Fruit fly (Drosophila melanogaster) whole organism, embryonic: ENCODE results near the gene sau.

Experiments
- CG1024 ChIP-seq: fragments of 200-800 bp; sonication (Bioruptor generic); IDR thresholded peaks from 2 replicates; pipeline ENCODE4 v1.3.6; 2022; ENCODE audit warnings: missing biosample characterization, missing genetic modification characterization
- CG12155 ChIP-seq: fragments of 200-800 bp; sonication (Bioruptor generic); optimal IDR thresholded peaks from 3 replicates; lab custom pipeline; 2016; ENCODE audit warnings: missing biosample characterization, missing genetic modification characterization
- CG12769 ChIP-seq: fragments of 200-800 bp; sonication (Bioruptor generic); optimal IDR thresholded peaks from 2 replicates; lab custom pipeline; 2019; ENCODE audit warnings: missing biosample characterization, mild to moderate bottlenecking, missing genetic modification characterization, moderate library complexity
- CG17829 ChIP-seq: fragments of 200-800 bp; optimal IDR thresholded peaks from 2 replicates; lab custom pipeline; 2019; ENCODE audit warnings: missing biosample characterization, mild to moderate bottlenecking, missing genetic modification characterization, moderate library complexity
- CG2129 ChIP-seq: fragments of 200-800 bp; sonication (Bioruptor generic); IDR thresholded peaks from 2 replicates; pipeline ENCODE4 v1.3.6; 2022; ENCODE audit warnings: missing biosample characterization, missing genetic modification characterization; ENCODE audit not compliant: partially characterized antibody
- CG2712 ChIP-seq: fragments of 200-800 bp; optimal IDR thresholded peaks from 3 replicates; lab custom pipeline; 2019; ENCODE audit warnings: missing biosample characterization, mild to moderate bottlenecking, missing genetic modification characterization, moderate library complexity
- CG3163 ChIP-seq: fragments of 200-800 bp; sonication (Bioruptor generic); optimal IDR thresholded peaks from 3 replicates; lab custom pipeline; 2016; ENCODE audit warnings: missing biosample characterization, missing genetic modification characterization
- CG4424 ChIP-seq: fragments of 200-800 bp; sonication (Bioruptor generic); optimal IDR thresholded peaks from 3 replicates; lab custom pipeline; 2016; ENCODE audit warnings: missing biosample characterization, missing genetic modification characterization
- CG5180 ChIP-seq: fragments of 200-800 bp; sonication (Bioruptor generic); optimal IDR thresholded peaks from 3 replicates; lab custom pipeline; 2017; ENCODE audit warnings: missing biosample characterization, missing genetic modification characterization, mild to moderate bottlenecking, moderate library complexity, missing genetic modification reagents
- CG6254 ChIP-seq: fragments of 200-800 bp; sonication (Bioruptor generic); optimal IDR thresholded peaks from 3 replicates; lab custom pipeline; 2017; ENCODE audit warnings: mild to moderate bottlenecking, missing biosample characterization, missing genetic modification reagents, missing genetic modification characterization
- CG7271 ChIP-seq: fragments of 200-800 bp; sonication (Bioruptor generic); optimal IDR thresholded peaks from 2 replicates; lab custom pipeline; 2018; ENCODE audit warnings: missing biosample characterization, mild to moderate bottlenecking, missing genetic modification characterization, moderate library complexity
- CG8290 ChIP-seq, 3 experiments: fragments of 200-800 bp; sonication (Bioruptor generic); optimal IDR thresholded peaks; 2 replicates each; lab custom pipeline; 2016 to 2019; ENCODE audit warnings: missing biosample characterization in 3 of 3, missing genetic modification characterization in 3 of 3, mild to moderate bottlenecking in 2 of 3, moderate library complexity in 1 of 3
- CG8478 ChIP-seq: fragments of >200 bp; optimal IDR thresholded peaks from 2 replicates; lab custom pipeline; 2018
- Dek ChIP-seq: fragments of 200-800 bp; sonication (Bioruptor generic); optimal IDR thresholded peaks from 3 replicates; lab custom pipeline; 2019; ENCODE audit warnings: missing biosample characterization, mild to moderate bottlenecking, missing genetic modification characterization, moderate library complexity
- E2f2 ChIP-seq: fragments of 200-800 bp; sonication (Bioruptor generic); IDR thresholded peaks from 2 replicates; pipeline ENCODE4 v1.3.6; 2022; ENCODE audit warnings: missing biosample characterization, missing genetic modification characterization
- Ets65A ChIP-seq: fragments of 200-800 bp; sonication (Bioruptor generic); peaks from one replicate; lab custom pipeline; 2016; ENCODE audit warnings: missing biosample characterization, missing genetic modification characterization
- Fer2 ChIP-seq: fragments of 200-800 bp; sonication (Bioruptor generic); optimal IDR thresholded peaks from 2 replicates; lab custom pipeline; 2018; ENCODE audit warnings: missing biosample characterization, mild to moderate bottlenecking, missing genetic modification characterization, moderate library complexity
- HLH54F ChIP-seq: fragments of 200-800 bp; sonication (Bioruptor generic); optimal IDR thresholded peaks from 3 replicates; lab custom pipeline; 2016; ENCODE audit warnings: missing biosample characterization, missing genetic modification characterization
- HLHmδ ChIP-seq: fragments of 200-800 bp; sonication (Bioruptor generic); optimal IDR thresholded peaks from 2 replicates; lab custom pipeline; 2018; ENCODE audit warnings: missing biosample characterization, mild to moderate bottlenecking, missing genetic modification characterization, moderate library complexity
- Hmr ChIP-seq: fragments of 200-800 bp; sonication (Bioruptor generic); optimal IDR thresholded peaks from 3 replicates; lab custom pipeline; 2017; ENCODE audit warnings: mild to moderate bottlenecking, missing biosample characterization, missing genetic modification reagents, missing genetic modification characterization
- Hr78 ChIP-seq, 2 experiments: fragments of 200-800 bp in 1 of 2; fragments of >200 bp in 1 of 2; sonication (Bioruptor generic) in 1 of 2; optimal IDR thresholded peaks; 2 replicates each; lab custom pipeline; 2017 to 2019; ENCODE audit warnings: missing biosample characterization in 2 of 2, missing genetic modification characterization in 2 of 2, mild to moderate bottlenecking in 1 of 2, moderate library complexity in 1 of 2
- NK7.1 ChIP-seq: fragments of 200-800 bp; sonication (Bioruptor generic); optimal IDR thresholded peaks from 3 replicates; lab custom pipeline; 2016; ENCODE audit warnings: missing biosample characterization, missing genetic modification characterization
- Nf-YB ChIP-seq: fragments of 200-800 bp; sonication (Bioruptor generic); optimal IDR thresholded peaks from 3 replicates; lab custom pipeline; 2019; ENCODE audit warnings: missing biosample characterization, mild to moderate bottlenecking, missing genetic modification characterization, moderate library complexity
- Pdp1 ChIP-seq, 2 experiments: fragments of 200-800 bp; sonication (Bioruptor generic); optimal IDR thresholded peaks; 3 replicates each; lab custom pipeline; 2016; ENCODE audit warnings: missing biosample characterization in 2 of 2, missing genetic modification characterization in 2 of 2, mild to moderate bottlenecking in 1 of 2, moderate library complexity in 1 of 2
- Trl ChIP-seq, 3 experiments: fragments of >200 bp in 2 of 3; fragments of 200-800 bp in 1 of 3; sonication (Bioruptor generic) in 1 of 3; optimal IDR thresholded peaks; 2 replicates in 1 of 3; 3 replicates in 2 of 3; lab custom pipeline; 2016 to 2017; ENCODE audit warnings: missing biosample characterization in 1 of 3, missing genetic modification characterization in 1 of 3
- abd-A ChIP-seq: fragments of 200-800 bp; sonication (Bioruptor generic); optimal IDR thresholded peaks from 3 replicates; lab custom pipeline; 2019; ENCODE audit warnings: missing biosample characterization, mild to moderate bottlenecking, missing genetic modification characterization, moderate library complexity
- amos ChIP-seq: fragments of 200-800 bp; sonication (Bioruptor generic); IDR thresholded peaks from 2 replicates; pipeline ENCODE4 v1.3.6; 2022; ENCODE audit warnings: missing biosample characterization, missing genetic modification characterization; ENCODE audit not compliant: partially characterized antibody
- bsh ChIP-seq, 2 experiments: fragments of 200-800 bp; sonication (Bioruptor generic); optimal IDR thresholded peaks; 2 replicates each; lab custom pipeline; 2017 to 2018; ENCODE audit warnings: mild to moderate bottlenecking in 2 of 2, missing biosample characterization in 2 of 2, missing genetic modification characterization in 2 of 2, moderate library complexity in 1 of 2
- cas ChIP-seq: fragments of 200-800 bp; sonication (Bioruptor generic); IDR thresholded peaks from 2 replicates; pipeline ENCODE4 v1.3.6; 2022; ENCODE audit warnings: missing biosample characterization, missing genetic modification characterization
- cg ChIP-seq: fragments of 200-800 bp; sonication (Bioruptor generic); optimal IDR thresholded peaks from 3 replicates; lab custom pipeline; 2019; ENCODE audit warnings: missing biosample characterization, mild to moderate bottlenecking, missing genetic modification characterization, moderate library complexity
- grn ChIP-seq: fragments of 200-800 bp; sonication (Bioruptor generic); optimal IDR thresholded peaks from 3 replicates; lab custom pipeline; 2017; ENCODE audit warnings: missing biosample characterization, missing genetic modification characterization
- gro ChIP-seq: fragments of 200-800 bp; sonication (Bioruptor generic); optimal IDR thresholded peaks from 2 replicates; lab custom pipeline; 2016; ENCODE audit warnings: missing biosample characterization, missing genetic modification characterization
- gsb ChIP-seq: fragments of 200-800 bp; sonication (Bioruptor generic); IDR thresholded peaks from 2 replicates; pipeline ENCODE4 v1.3.6; 2022; ENCODE audit warnings: missing biosample characterization, missing genetic modification characterization
- gsb-n ChIP-seq: fragments of 200-800 bp; sonication (Bioruptor generic); optimal IDR thresholded peaks from 3 replicates; lab custom pipeline; 2018; ENCODE audit warnings: missing biosample characterization, mild to moderate bottlenecking, missing genetic modification characterization
- jumu ChIP-seq: fragments of 200-800 bp; sonication (Bioruptor generic); optimal IDR thresholded peaks from 3 replicates; lab custom pipeline; 2016; ENCODE audit warnings: missing biosample characterization, missing genetic modification characterization
- kni ChIP-seq: fragments of 200-800 bp; sonication (Bioruptor generic); optimal IDR thresholded peaks from 3 replicates; lab custom pipeline; 2017; ENCODE audit warnings: mild to moderate bottlenecking, missing biosample characterization, missing genetic modification reagents, missing genetic modification characterization
- lbe ChIP-seq: fragments of 200-800 bp; sonication (Bioruptor generic); optimal IDR thresholded peaks from 2 replicates; lab custom pipeline; 2016; ENCODE audit warnings: missing biosample characterization, mild to moderate bottlenecking, missing genetic modification characterization
- pb ChIP-seq: fragments of 200-800 bp; sonication (Bioruptor generic); optimal IDR thresholded peaks from 3 replicates; lab custom pipeline; 2016; ENCODE audit warnings: missing biosample characterization, missing genetic modification characterization
- pros ChIP-seq: fragments of 200-800 bp; sonication (Bioruptor generic); optimal IDR thresholded peaks from 3 replicates; lab custom pipeline; 2019; ENCODE audit warnings: missing biosample characterization, mild to moderate bottlenecking, missing genetic modification characterization, moderate library complexity
- ranshi ChIP-seq: fragments of 200-800 bp; sonication (Bioruptor generic); IDR thresholded peaks from 2 replicates; pipeline ENCODE4 v1.3.6; 2022; ENCODE audit warnings: missing biosample characterization, missing genetic modification characterization
- sd ChIP-seq: fragments of 200-800 bp; sonication (Bioruptor generic); optimal IDR thresholded peaks from 3 replicates; lab custom pipeline; 2018; ENCODE audit warnings: missing biosample characterization, mild to moderate bottlenecking, missing genetic modification characterization, moderate library complexity
- ssp ChIP-seq: fragments of 200-800 bp; sonication (Bioruptor generic); IDR thresholded peaks from 2 replicates; pipeline ENCODE4 v1.3.6; 2022; ENCODE audit warnings: missing biosample characterization, missing genetic modification characterization
- sug ChIP-seq: fragments of 200-800 bp; optimal IDR thresholded peaks from 2 replicates; lab custom pipeline; 2019; ENCODE audit warnings: missing biosample characterization, mild to moderate bottlenecking, missing genetic modification characterization, moderate library complexity
- tll ChIP-seq, 2 experiments: fragments of 200-800 bp in 1 of 2; fragments of >200 bp in 1 of 2; sonication (Bioruptor generic) in 1 of 2; optimal IDR thresholded peaks; 2 replicates each; lab custom pipeline; 2017 to 2019; ENCODE audit warnings: missing biosample characterization in 2 of 2, missing genetic modification characterization in 2 of 2, mild to moderate bottlenecking in 1 of 2, moderate library complexity in 1 of 2
- usp ChIP-seq: fragments of >200 bp; optimal IDR thresholded peaks from 2 replicates; lab custom pipeline; 2017; ENCODE audit warnings: missing biosample characterization, missing genetic modification characterization
- vvl ChIP-seq: fragments of 200-800 bp; sonication (Bioruptor generic); IDR thresholded peaks from 2 replicates; pipeline ENCODE4 v1.3.6; 2022; ENCODE audit warnings: missing biosample characterization, missing genetic modification characterization
- yki ChIP-seq: fragments of >200 bp; optimal IDR thresholded peaks from 3 replicates; lab custom pipeline; 2018

sau gene

DNA sequence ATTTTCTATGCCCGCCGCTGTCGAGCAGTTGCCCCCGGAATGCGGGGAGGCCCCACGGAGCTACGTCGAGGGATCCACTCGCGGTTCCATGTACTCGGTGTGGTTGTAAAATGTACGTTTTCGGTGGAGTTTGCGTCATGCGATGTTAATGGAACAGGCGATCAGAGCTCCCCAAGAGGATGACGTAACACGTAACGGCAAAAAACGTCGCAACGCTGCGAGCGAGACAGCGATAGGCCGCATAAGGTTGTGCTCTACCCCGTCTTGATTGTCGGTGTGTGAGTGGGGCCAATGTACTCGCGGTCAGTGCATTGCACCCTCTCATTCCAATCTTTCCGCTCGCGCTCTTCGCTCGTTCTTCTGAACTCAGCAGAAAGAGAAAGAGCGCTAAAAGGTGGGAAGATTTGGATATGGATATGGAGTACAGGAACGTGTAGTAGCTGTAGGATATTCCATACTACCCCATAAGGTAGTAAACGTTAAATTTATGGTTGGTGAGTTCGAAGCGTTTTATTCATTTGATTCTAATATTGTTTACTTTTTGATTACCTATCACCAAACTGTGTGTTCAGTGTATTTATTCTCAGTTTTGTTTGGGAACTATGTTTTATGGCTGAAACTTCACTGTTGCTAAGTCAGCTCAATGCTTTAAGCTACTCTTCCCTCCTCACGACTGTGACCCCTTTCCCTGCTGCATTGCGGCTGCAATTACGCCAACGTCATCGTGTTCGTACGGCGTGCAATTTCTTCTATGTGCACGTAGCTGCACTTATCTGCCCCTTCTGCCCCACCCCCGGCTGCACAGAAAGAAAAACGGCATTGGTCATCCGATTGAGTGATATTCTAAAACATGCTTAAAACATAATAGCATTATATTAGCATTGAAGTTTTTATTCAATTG lies 25.8 kb upstream of the sau start:
- TF ChIP-seq Pdp1 (GFP tag; optimal IDR thresholded peaks at IDR 0.05; lab: Kevin White, UChicago) (peak in 1 of 2 experiments; percentile 100), yki (lab: Kevin White, UChicago) (peak; percentile 50), CG2712 (tag; lab: Kevin White, UChicago) (no peak), gsb (GFP tag; lab: Robert Waterston, UW) (no peak), CG8478 (lab: Kevin White, UChicago) (peak; percentile 63), kni (peak; percentile 88), CG12155 (GFP tag; lab: Kevin White, UChicago) (peak; percentile 10), CG17829 (tag; lab: Kevin White, UChicago) (peak; percentile 59), Nf-YB (GFP tag; lab: Kevin White, UChicago) (peak; percentile 19), NK7.1 (GFP tag; lab: Kevin White, UChicago) (no peak), amos (GFP tag; lab: Robert Waterston, UW) (no peak), pros (peak; percentile 84), cas (GFP tag; lab: Robert Waterston, UW) (no peak), pb (GFP tag; lab: Kevin White, UChicago) (no peak), Ets65A (GFP tag; lab: Kevin White, UChicago) (peak; percentile 67), tll (GFP tag; optimal IDR thresholded peaks at IDR 0.05; lab: Kevin White, UChicago) (no peak), gsb-n (no peak), CG8290 (GFP tag; optimal IDR thresholded peaks at IDR 0.05; lab: Kevin White, UChicago) (no peak), CG8290 (tag; optimal IDR thresholded peaks at IDR 0.05; lab: Kevin White, UChicago) (peak in 1 of 2 experiments; percentile 61), cg (peak; percentile 89), gro (GFP tag; lab: Kevin White, UChicago) (peak; percentile 19), bsh (GFP tag; optimal IDR thresholded peaks at IDR 0.05; lab: Kevin White, UChicago) (peak in 1 of 2 experiments; percentile 7), CG2129 (no peak), HLH54F (no peak), jumu (GFP tag; lab: Kevin White, UChicago) (no peak), grn (GFP tag; lab: Kevin White, UChicago) (peak; percentile 22), CG6254 (GFP tag; lab: Kevin White, UChicago) (peak; percentile 4), Fer2 (no peak), HLHmδ (GFP tag; lab: Kevin White, UChicago) (peak; percentile 63), ssp (GFP tag; lab: Robert Waterston, UW) (no peak), usp (GFP tag; lab: Kevin White, UChicago) (peak; percentile 31), abd-A (peak; percentile 46), vvl (GFP tag; lab: Robert Waterston, UW) (no peak), lbe (peak; percentile 33), Hr78 (GFP tag; optimal IDR thresholded peaks at IDR 0.05; lab: Kevin White, UChicago) (peak in 1 of 2 experiments; percentile 53), sug (tag; lab: Kevin White, UChicago) (peak; percentile 61), sd (tag; lab: Kevin White, UChicago) (peak; percentile 91), Hmr (GFP tag; lab: Kevin White, UChicago) (peak; percentile 7), CG3163 (GFP tag; lab: Kevin White, UChicago) (peak; percentile 48), CG12769 (peak; percentile 81), Dek (no peak), CG4424 (no peak), E2f2 (GFP tag; lab: Robert Waterston, UW) (no peak), ranshi (GFP tag; lab: Robert Waterston, UW) (no peak), CG1024 (no peak), Trl (optimal IDR thresholded peaks at IDR 0.05; lab: Kevin White, UChicago) (peak; percentile 51 to 66), Trl (GFP tag; optimal IDR thresholded peaks at IDR 0.05; lab: Kevin White, UChicago) (no peak), CG7271 (tag; lab: Kevin White, UChicago) (no peak), CG5180 (GFP tag; lab: Kevin White, UChicago) (peak; percentile 60)
